Worm (Caenorhabditis elegans) whole organism, L2 larva: Measurements from ENCODE around the gene sri-78.

Experiments used
- C34F6.9 ChIP-seq: fragments of 150-350 bp; optimal IDR thresholded peaks from 2 replicates; lab custom pipeline; 2014; ENCODE audit warnings: missing biosample characterization, missing genetic modification characterization
- R02D3.7 ChIP-seq: fragments of 150-350 bp; optimal IDR thresholded peaks from 2 replicates; lab custom pipeline; 2014; ENCODE audit warnings: missing biosample characterization, missing genetic modification characterization
- Y55F3AM.14 ChIP-seq: fragments of 200-800 bp; sonication (Bioruptor generic); optimal IDR thresholded peaks from 2 replicates; lab custom pipeline; 2018; ENCODE audit warnings: mild to moderate bottlenecking, missing genetic modification characterization, missing compliant biosample characterization
- ZK546.5 ChIP-seq: sonication (generic microtip); optimal IDR thresholded peaks from 2 replicates; lab custom pipeline; 2017; ENCODE audit warnings: missing biosample characterization, missing genetic modification characterization
- alr-1 ChIP-seq: fragments of 150-350 bp; optimal IDR thresholded peaks from 2 replicates; lab custom pipeline; 2014; ENCODE audit warnings: missing biosample characterization, missing genetic modification characterization
- ama-1 ChIP-seq: fragments of 150-350 bp; optimal IDR thresholded peaks from 2 replicates; lab custom pipeline; 2018; ENCODE audit warnings: inconsistent platforms
- blmp-1 ChIP-seq: sonication (generic microtip); optimal IDR thresholded peaks from 2 replicates; lab custom pipeline; 2017; ENCODE audit warnings: missing genetic modification characterization, mild to moderate bottlenecking, missing compliant biosample characterization, antibody characterized with exemption, moderate library complexity; ENCODE audit not compliant: insufficient read depth
- ceh-16 ChIP-seq: fragments of 150-350 bp; optimal IDR thresholded peaks from 2 replicates; lab custom pipeline; 2014; ENCODE audit warnings: missing biosample characterization, missing genetic modification characterization
- egl-27 ChIP-seq: sonication (generic microtip); optimal IDR thresholded peaks from 3 replicates; lab custom pipeline; 2017; ENCODE audit warnings: missing biosample characterization, missing genetic modification reagents, missing genetic modification characterization
- elt-3 ChIP-seq: sonication (generic microtip); optimal IDR thresholded peaks from 2 replicates; lab custom pipeline; 2017; ENCODE audit warnings: missing biosample characterization, missing genetic modification characterization
- fos-1 ChIP-seq: fragments of 150-350 bp; optimal IDR thresholded peaks from 2 replicates; lab custom pipeline; 2014; ENCODE audit warnings: missing biosample characterization, missing genetic modification characterization
- gmeb-1 ChIP-seq: fragments of 150-350 bp; optimal IDR thresholded peaks from 2 replicates; lab custom pipeline; 2014; ENCODE audit warnings: missing biosample characterization, missing genetic modification characterization
- lin-13 ChIP-seq: fragments of 150-350 bp; optimal IDR thresholded peaks from 2 replicates; lab custom pipeline; 2014; ENCODE audit warnings: missing biosample characterization, missing genetic modification reagents, missing genetic modification characterization
- lsy-2 ChIP-seq, 2 experiments: fragments of 150-350 bp in 1 of 2; sonication (generic microtip) in 1 of 2; optimal IDR thresholded peaks; 2 replicates each; lab custom pipeline; 2014 to 2017; ENCODE audit warnings: missing biosample characterization in 2 of 2, missing genetic modification characterization in 2 of 2
- mab-5 ChIP-seq: fragments of 150-350 bp; optimal IDR thresholded peaks from 2 replicates; lab custom pipeline; 2014; ENCODE audit warnings: missing biosample characterization, missing genetic modification characterization
- mbf-1 ChIP-seq: sonication (generic microtip); optimal IDR thresholded peaks from 2 replicates; lab custom pipeline; 2017; ENCODE audit warnings: missing biosample characterization, missing genetic modification characterization
- mdl-1 ChIP-seq, 2 experiments: fragments of 150-350 bp in 1 of 2; sonication (generic microtip) in 1 of 2; optimal IDR thresholded peaks; 2 replicates each; lab custom pipeline; 2017; ENCODE audit warnings: missing biosample characterization in 2 of 2, missing genetic modification characterization in 2 of 2
- nhr-10 ChIP-seq: sonication (generic microtip); optimal IDR thresholded peaks from 2 replicates; lab custom pipeline; 2017; ENCODE audit warnings: missing biosample characterization, missing genetic modification characterization
- nhr-11 ChIP-seq: fragments of 150-350 bp; optimal IDR thresholded peaks from 2 replicates; lab custom pipeline; 2014; ENCODE audit warnings: missing biosample characterization, missing genetic modification characterization
- nhr-23 ChIP-seq: fragments of 150-350 bp; optimal IDR thresholded peaks from 2 replicates; lab custom pipeline; 2014; ENCODE audit warnings: missing biosample characterization, missing genetic modification reagents, missing genetic modification characterization
- nhr-237 ChIP-seq: fragments of 150-350 bp; optimal IDR thresholded peaks from 2 replicates; lab custom pipeline; 2014; ENCODE audit warnings: missing biosample characterization, missing genetic modification characterization
- nhr-25 ChIP-seq: fragments of 150-350 bp; sonication (generic microtip); optimal IDR thresholded peaks from 3 replicates; lab custom pipeline; 2014; ENCODE audit warnings: missing biosample characterization, missing genetic modification characterization
- nhr-77 ChIP-seq: fragments of 150-350 bp; optimal IDR thresholded peaks from 2 replicates; lab custom pipeline; 2014; ENCODE audit warnings: missing biosample characterization, missing genetic modification characterization
- peb-1 ChIP-seq: fragments of 150-350 bp; optimal IDR thresholded peaks from 2 replicates; lab custom pipeline; 2014; ENCODE audit warnings: missing biosample characterization, missing genetic modification characterization
- sem-4 ChIP-seq: fragments of 150-350 bp; optimal IDR thresholded peaks from 2 replicates; lab custom pipeline; 2014; ENCODE audit warnings: missing biosample characterization, missing genetic modification reagents, missing genetic modification characterization
- skn-1 ChIP-seq: sonication (generic microtip); optimal IDR thresholded peaks from 2 replicates; lab custom pipeline; 2017; ENCODE audit warnings: missing biosample characterization, missing genetic modification characterization
- sma-9 ChIP-seq, 2 experiments: fragments of 150-350 bp in 1 of 2; sonication (generic microtip) in 1 of 2; optimal IDR thresholded peaks; 2 replicates each; lab custom pipeline; 2014 to 2016; ENCODE audit warnings: missing genetic modification characterization in 2 of 2, mild to moderate bottlenecking in 1 of 2, missing biosample characterization in 1 of 2, missing compliant biosample characterization in 1 of 2, missing genetic modification reagents in 1 of 2, moderate library complexity in 1 of 2
- snpc-4 ChIP-seq: fragments of 150-350 bp; optimal IDR thresholded peaks from 2 replicates; lab custom pipeline; 2014; ENCODE audit warnings: missing biosample characterization, missing genetic modification characterization
- unc-39 ChIP-seq: fragments of 150-350 bp; optimal IDR thresholded peaks from 2 replicates; lab custom pipeline; 2014; ENCODE audit warnings: missing biosample characterization, missing genetic modification characterization
- unc-55 ChIP-seq: fragments of 150-350 bp; sonication (generic microtip); optimal IDR thresholded peaks from 3 replicates; lab custom pipeline; 2014; ENCODE audit warnings: missing biosample characterization, missing genetic modification reagents, missing genetic modification characterization
- zag-1 ChIP-seq: fragments of 150-350 bp; optimal IDR thresholded peaks from 2 replicates; lab custom pipeline; 2014; ENCODE audit warnings: missing biosample characterization, missing genetic modification characterization
- ztf-1 ChIP-seq: fragments of 200-800 bp; sonication (Bioruptor generic); conservative IDR thresholded peaks from 2 replicates; pipeline ENCODE4 v1.3.6; 2022; ENCODE audit warnings: missing genetic modification characterization, missing compliant biosample characterization

Gene sri-78

ce11 chrII:3206423-3206989 is 21.5 kb downstream of the sri-78 start, which contains the start of the genes ZC239.20 and ZC239.21:
Gene ZC239.20, minus strand, starts transcription at chrII:3206523.
Gene ZC239.21, plus strand, starts transcription at chrII:3206939.
- TF ChIP-seq nhr-10, result no peak
- no peak for TF ChIP-seq peb-1 (tag; lab: Kevin White, UChicago)
- TF ChIP-seq ztf-1 (GFP tag; lab: Robert Waterston, UW), result no peak
- no peak for TF ChIP-seq gmeb-1 (tag; lab: Kevin White, UChicago)
- TF ChIP-seq, all 48 proteins: peak for 0

ce11 chrII:3208679-3209078 is 23.7 kb downstream of the sri-78 start, which contains the start of gene sdz-35:
Gene sdz-35, minus strand, starts transcription at chrII:3208779.
- TF ChIP-seq ama-1 (lab: Kevin White, UChicago) (no peak), gmeb-1 (tag; lab: Kevin White, UChicago) (no peak), nhr-237 (tag; lab: Kevin White, UChicago) (no peak), egl-27 (tag; lab: Kevin White, UChicago) (no peak), unc-55 (GFP tag; lab: Kevin White, UChicago) (no peak), elt-3 (tag; lab: Kevin White, UChicago) (no peak), R02D3.7 (no peak), nhr-25 (tag; lab: Kevin White, UChicago) (no peak), sem-4 (tag; lab: Kevin White, UChicago) (no peak), nhr-23 (tag; lab: Kevin White, UChicago) (no peak), Y55F3AM.14 (GFP tag; lab: Kevin White, UChicago) (no peak), mdl-1 (tag; optimal IDR thresholded peaks at IDR 0.05; lab: Kevin White, UChicago) (no peak), peb-1 (tag; lab: Kevin White, UChicago) (no peak), lin-13 (GFP tag; lab: Kevin White, UChicago) (no peak), snpc-4 (tag; lab: Kevin White, UChicago) (no peak), nhr-11 (tag; lab: Kevin White, UChicago) (no peak), skn-1 (no peak)

- TF ChIP-seq egl-27 (tag; lab: Kevin White, UChicago) (no peak), C34F6.9 (tag; lab: Kevin White, UChicago) (peak; percentile 80), fos-1 (tag; lab: Kevin White, UChicago) (peak; percentile 10), unc-55 (GFP tag; lab: Kevin White, UChicago) (peak; percentile 43), lsy-2 (tag; optimal IDR thresholded peaks at IDR 0.05; lab: Kevin White, UChicago) (peak in 1 of 2 experiments; percentile 61), mbf-1 (tag; lab: Kevin White, UChicago) (no peak), ama-1 (lab: Kevin White, UChicago) (peak; percentile 15), nhr-237 (tag; lab: Kevin White, UChicago) (no peak), blmp-1 (tag; lab: Kevin White, UChicago) (no peak), nhr-11 (tag; lab: Kevin White, UChicago) (no peak), ZK546.5 (tag; lab: Kevin White, UChicago) (no peak)
- TF ChIP-seq, all 48 proteins: peak for 5
Observed at ce11 chrII:3209251-3209650, 24.3 kb downstream of the sri-78 start, which contains the start of gene ZC239.6. Gene ZC239.6, plus strand, starts transcription at chrII:3209631.

DNA sequence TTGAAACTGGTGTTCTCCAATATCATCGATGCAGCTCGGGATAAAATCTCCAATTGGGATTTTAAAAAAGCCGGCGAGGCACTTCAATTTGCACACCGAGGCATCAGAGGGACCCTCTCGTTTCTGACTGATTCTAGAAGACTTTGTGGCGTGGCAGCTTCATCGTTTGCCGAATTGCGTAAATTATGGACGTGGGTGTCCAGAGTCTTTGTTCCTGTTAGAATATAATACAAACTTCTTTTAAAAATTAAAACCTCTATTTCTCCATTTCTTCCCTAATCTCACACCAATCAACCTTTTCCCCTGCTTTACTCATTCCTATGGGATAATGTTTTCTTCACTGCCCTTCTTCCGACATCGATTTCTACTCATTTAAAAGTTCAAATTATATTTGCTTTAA is 25.4 kb downstream of the sri-78 start, which contains the start of gene ZC239.5:
Gene ZC239.5 (plus strand): TSS at position 301 of the 400 bp plus-strand sequence.
- TF ChIP-seq zag-1 (tag; lab: Kevin White, UChicago), result no peak
- TF ChIP-seq snpc-4 (tag; lab: Kevin White, UChicago), result no peak
- no peak for TF ChIP-seq ceh-16 (tag; lab: Kevin White, UChicago)
- TF ChIP-seq mab-5 (tag; lab: Kevin White, UChicago), result no peak
- TF ChIP-seq ZK546.5 (tag; lab: Kevin White, UChicago), result no peak
- no peak for TF ChIP-seq alr-1 (tag; lab: Kevin White, UChicago)
- no peak for TF ChIP-seq mbf-1 (tag; lab: Kevin White, UChicago)
- TF ChIP-seq ama-1 (lab: Kevin White, UChicago), result no peak
- TF ChIP-seq fos-1 (tag; lab: Kevin White, UChicago), result no peak
- no peak for TF ChIP-seq mdl-1 (tag; optimal IDR thresholded peaks at IDR 0.05; lab: Kevin White, UChicago)
- TF ChIP-seq, all 48 proteins: peak for 0

ce11 chrII:3213898-3214297 is 28.9 kb downstream of the sri-78 start, which contains the start of gene ZC239.4:
Gene ZC239.4, plus strand, starts transcription at chrII:3214198.
- TF ChIP-seq sem-4 (tag; lab: Kevin White, UChicago) (no peak), nhr-77 (tag; lab: Kevin White, UChicago) (no peak), mdl-1 (tag; optimal IDR thresholded peaks at IDR 0.05; lab: Kevin White, UChicago) (no peak), nhr-10 (no peak), sma-9 (GFP tag; optimal IDR thresholded peaks at IDR 0.05; lab: Kevin White, UChicago) (no peak), sma-9 (tag; optimal IDR thresholded peaks at IDR 0.05; lab: Kevin White, UChicago) (no peak), unc-39 (no peak), nhr-25 (tag; lab: Kevin White, UChicago) (no peak)
